Fruit fly (Drosophila melanogaster): ENCODE results near the gene Lim3.

DNA sequence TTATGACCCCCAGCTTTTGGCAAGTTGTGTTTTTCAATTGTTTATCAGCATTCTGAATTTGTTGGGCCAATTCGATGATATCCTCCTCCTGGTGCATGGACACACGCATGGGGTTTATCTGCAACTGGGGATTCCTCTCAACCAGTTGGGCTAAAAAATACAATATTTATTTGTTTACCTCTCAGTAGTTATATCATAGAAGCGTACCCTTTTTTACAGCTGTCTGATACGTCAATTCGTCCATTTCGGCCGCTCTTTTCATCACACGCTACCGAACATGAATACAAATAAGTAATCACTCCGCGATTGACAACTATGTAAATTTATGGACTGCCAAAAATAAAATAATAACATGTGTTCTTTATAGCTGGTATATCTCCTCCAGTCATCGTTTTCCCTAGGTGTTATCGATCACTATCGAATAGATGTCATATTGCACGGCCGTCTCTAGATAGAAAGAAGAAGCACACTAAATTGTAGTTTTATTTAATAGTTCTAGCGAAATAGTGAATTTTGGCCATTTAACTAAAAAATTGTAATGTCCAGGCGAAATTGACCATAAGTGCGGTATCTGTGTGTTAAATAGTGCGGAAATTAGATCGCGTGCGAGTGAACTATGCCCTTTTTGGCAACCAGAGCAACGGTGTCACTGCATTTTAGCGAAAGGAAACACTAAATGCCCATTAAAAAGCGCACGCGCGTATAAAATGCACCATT, 73.9 kb downstream of the Lim3 start, which contains the start of the genes mib2 and CG31800:
- TF ChIP-seq CG8301 (tag; optimal IDR thresholded peaks at IDR 0.05) (no peak), Pif1B (GFP tag; optimal IDR thresholded peaks at IDR 0.05) (no peak), D1 (tag; optimal IDR thresholded peaks at IDR 0.05) (no peak), CG14655 (GFP tag; optimal IDR thresholded peaks at IDR 0.05) (no peak)

Data from whole organism, pupa.